Fruit fly (Drosophila melanogaster) Kc167 (cell line): ENCODE results near the gene mamo.

ENCODE experiments used
- Myc ChIP-seq: fragments of >200 bp; optimal IDR thresholded peaks from 2 replicates; lab custom pipeline; 2017; ENCODE audit warnings: missing external identifiers
- Sin3A ChIP-seq: fragments of >200 bp; optimal IDR thresholded peaks from 2 replicates; lab custom pipeline; 2018; ENCODE audit warnings: missing external identifiers
- h ChIP-seq: fragments of >200 bp; optimal IDR thresholded peaks from 3 replicates; lab custom pipeline; 2018; ENCODE audit warnings: missing external identifiers
- insv ChIP-seq: fragments of >200 bp; optimal IDR thresholded peaks from 3 replicates; lab custom pipeline; 2018; ENCODE audit warnings: missing external identifiers
- psq ChIP-seq: fragments of >200 bp; optimal IDR thresholded peaks from 2 replicates; lab custom pipeline; 2017; ENCODE audit warnings: missing external identifiers
- ttk ChIP-seq: sonication (Bioruptor generic); optimal IDR thresholded peaks from 2 replicates; lab custom pipeline; 2017; ENCODE audit warnings: missing external identifiers

- TF ChIP-seq insv (lab: Kevin White, UChicago) (no peak), ttk (lab: Kevin White, UChicago) (no peak), psq (lab: Kevin White, UChicago) (no peak), Myc (lab: Kevin White, UChicago) (no peak), Sin3A (lab: Kevin White, UChicago) (no peak), h (lab: Kevin White, UChicago) (no peak)
Measured at dm6 chrX:13800680-13801079, 189.6 kb downstream of the mamo start.
